Fruit fly (Drosophila melanogaster): Measurements from ENCODE around the gene CG9692.
A peak's percentile ranks its signal among the peaks of the same experiment; 100 is the strongest.

CG9692 gene

DNA sequence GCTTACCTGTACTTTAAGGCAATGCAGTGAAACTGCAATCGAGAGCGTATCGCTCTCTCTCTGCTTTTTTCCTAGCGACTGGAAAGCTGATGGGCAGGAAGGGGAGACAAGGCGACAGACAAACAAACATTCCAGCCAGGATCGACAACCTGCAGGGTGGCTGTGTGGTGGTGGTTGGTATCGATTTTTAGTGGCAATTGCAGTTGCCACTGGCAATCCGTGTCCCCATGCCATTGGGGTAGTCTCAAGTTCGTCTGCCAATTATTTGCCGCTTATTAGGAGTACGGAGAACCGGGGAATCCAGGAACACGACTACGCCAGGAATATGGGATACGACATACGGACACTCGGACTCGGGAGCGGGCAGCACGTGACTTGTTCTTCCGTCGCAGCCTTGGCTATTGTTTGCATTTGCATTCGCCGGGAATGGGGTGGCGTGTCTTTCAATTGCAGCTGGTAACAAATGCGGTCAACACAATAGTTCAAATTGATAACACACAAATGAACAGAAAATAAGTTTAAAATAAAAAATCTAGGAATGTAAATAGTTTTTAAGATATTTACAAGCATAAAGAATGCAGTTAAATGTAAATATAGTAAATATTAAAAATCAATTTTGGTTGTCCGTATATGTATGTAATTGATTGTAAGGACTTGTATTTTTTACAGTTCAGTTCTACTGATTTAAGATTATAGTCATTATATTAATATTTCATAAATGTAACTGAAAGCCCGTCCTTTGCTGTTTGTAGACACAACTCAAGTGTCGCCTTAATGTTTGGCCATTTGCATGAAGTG, 42.0 kb downstream of the CG9692 start (continued):
- TF ChIP-seq spab (GFP tag; optimal IDR thresholded peaks at IDR 0.05) (peak; percentile 25), CG32006 (GFP tag; optimal IDR thresholded peaks at IDR 0.05) (peak; percentile 19), CG1621 (tag; optimal IDR thresholded peaks at IDR 0.05) (no peak), Gug (GFP tag; IDR thresholded peaks at IDR 0.05) (no peak), ss (GFP tag; optimal IDR thresholded peaks at IDR 0.05) (peak; percentile 17 to 31), eg (GFP tag; IDR thresholded peaks at IDR 0.05) (no peak), OdsH (GFP tag; optimal IDR thresholded peaks at IDR 0.05) (no peak), Sox102F (GFP tag; optimal IDR thresholded peaks at IDR 0.05) (no peak), lz (GFP tag; optimal IDR thresholded peaks at IDR 0.05) (no peak), CG10631 (GFP tag; optimal IDR thresholded peaks at IDR 0.05) (no peak), Sox15 (GFP tag; optimal IDR thresholded peaks at IDR 0.05) (no peak), Eip78C (GFP tag) (peak; percentile 68), esn (GFP tag; optimal IDR thresholded peaks at IDR 0.05) (no peak), CG9139 (GFP tag; optimal IDR thresholded peaks at IDR 0.05) (no peak), CG16779 (tag; optimal IDR thresholded peaks at IDR 0.05) (no peak), Sox14 (GFP tag; optimal IDR thresholded peaks at IDR 0.05) (no peak), acj6 (GFP tag; optimal IDR thresholded peaks at IDR 0.05) (no peak), fd59A (GFP tag; optimal IDR thresholded peaks at IDR 0.05) (no peak), Met (GFP tag; optimal IDR thresholded peaks at IDR 0.05) (no peak), svp (GFP tag) (peak; percentile 37)

DNA sequence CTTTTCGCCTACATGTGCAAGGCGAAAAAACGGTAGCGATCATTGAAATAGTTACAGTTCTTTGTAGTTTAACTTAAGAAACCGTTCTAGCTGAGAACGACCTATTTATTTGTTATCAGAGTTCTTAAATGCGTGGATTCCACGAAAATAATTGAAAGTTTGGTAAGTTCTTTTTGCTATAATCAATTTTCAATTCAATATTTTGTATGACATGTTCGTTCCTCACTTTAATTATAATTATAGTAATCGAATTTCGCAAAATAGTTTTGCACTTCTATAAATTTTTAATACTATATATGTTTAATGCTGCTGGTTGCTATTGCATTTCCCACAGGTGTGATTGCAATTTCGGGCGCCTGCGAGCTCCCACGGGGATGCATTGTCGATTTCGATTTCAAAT, 43.6 kb downstream of the CG9692 start:
- peak; percentile 40 for TF ChIP-seq lz (GFP tag; optimal IDR thresholded peaks at IDR 0.05)
- peak; percentile 36 for TF ChIP-seq CG16779 (tag; optimal IDR thresholded peaks at IDR 0.05)
- TF ChIP-seq OdsH (GFP tag; optimal IDR thresholded peaks at IDR 0.05) = peak; percentile 63
- TF ChIP-seq Ets96B (tag; optimal IDR thresholded peaks at IDR 0.05) = peak; percentile 51
- TF ChIP-seq Sox14 (GFP tag; optimal IDR thresholded peaks at IDR 0.05) = peak; percentile 53
- TF ChIP-seq Met (GFP tag; optimal IDR thresholded peaks at IDR 0.05) = peak; percentile 48
- TF ChIP-seq dac (GFP tag; optimal IDR thresholded peaks at IDR 0.05) = no peak
- no peak for TF ChIP-seq Eip93F (GFP tag; optimal IDR thresholded peaks at IDR 0.05)
- peak; percentile 33 to 35 for TF ChIP-seq ss (GFP tag; optimal IDR thresholded peaks at IDR 0.05)
- no peak for TF ChIP-seq Hr38 (GFP tag; optimal IDR thresholded peaks at IDR 0.05)
- TF ChIP-seq CG8632 (GFP tag; optimal IDR thresholded peaks at IDR 0.05) = peak; percentile 30
- TF ChIP-seq CG9139 (GFP tag; optimal IDR thresholded peaks at IDR 0.05) = no peak
- peak; percentile 32 for TF ChIP-seq CG10669 (GFP tag; optimal IDR thresholded peaks at IDR 0.05)
- peak; percentile 83 for TF ChIP-seq CG32006 (GFP tag; optimal IDR thresholded peaks at IDR 0.05)
- peak; percentile 35 for TF ChIP-seq achi (GFP tag; optimal IDR thresholded peaks at IDR 0.05)
- peak; percentile 38 for TF ChIP-seq CG6808 (GFP tag; optimal IDR thresholded peaks at IDR 0.05)
- TF ChIP-seq salr (GFP tag; optimal IDR thresholded peaks at IDR 0.05) = peak in 1 of 2 experiments; percentile 70
- no peak for TF ChIP-seq Gug (GFP tag; IDR thresholded peaks at IDR 0.05)
- peak; percentile 38 for TF ChIP-seq CG6792 (GFP tag; optimal IDR thresholded peaks at IDR 0.05)
- TF ChIP-seq topi (GFP tag; optimal IDR thresholded peaks at IDR 0.05) = peak; percentile 45
- peak; percentile 38 for TF ChIP-seq spab (GFP tag; optimal IDR thresholded peaks at IDR 0.05)
- TF ChIP-seq Sox102F (GFP tag; optimal IDR thresholded peaks at IDR 0.05) = peak; percentile 53
- peak; percentile 28 for TF ChIP-seq cyc (GFP tag; optimal IDR thresholded peaks at IDR 0.05)
- 0 out of 3 replicates have a peak, but pooled peaks have one; percentile 12 for TF ChIP-seq CG6163 (GFP tag; IDR thresholded peaks at IDR 0.05)
- TF ChIP-seq CG4318 (GFP tag; optimal IDR thresholded peaks at IDR 0.05) = peak; percentile 61
- TF ChIP-seq Hr4 (GFP tag; optimal IDR thresholded peaks at IDR 0.05) = peak; percentile 72
- peak; percentile 53 for TF ChIP-seq CG3919 (GFP tag; optimal IDR thresholded peaks at IDR 0.05)
- TF ChIP-seq Hr39 (GFP tag; optimal IDR thresholded peaks at IDR 0.05) = peak; percentile 23
- peak; percentile 31 for TF ChIP-seq Lpt (GFP tag; optimal IDR thresholded peaks at IDR 0.05)
- peak; percentile 45 for TF ChIP-seq pdm3 (GFP tag; optimal IDR thresholded peaks at IDR 0.05)
- TF ChIP-seq fd85E (GFP tag; optimal IDR thresholded peaks at IDR 0.05) = no peak
- TF ChIP-seq fkh (GFP tag; optimal IDR thresholded peaks at IDR 0.05) = no peak
- TF ChIP-seq Smox (GFP tag; optimal IDR thresholded peaks at IDR 0.05) = peak; percentile 51
- TF ChIP-seq CG6854 (GFP tag; optimal IDR thresholded peaks at IDR 0.05) = no peak
- no peak for TF ChIP-seq Ets21C (GFP tag; optimal IDR thresholded peaks at IDR 0.05)
- no peak for TF ChIP-seq CG1621 (tag; optimal IDR thresholded peaks at IDR 0.05)
- peak; percentile 38 for TF ChIP-seq CG34406 (GFP tag; optimal IDR thresholded peaks at IDR 0.05)
- peak; percentile 34 for TF ChIP-seq Eip75B (GFP tag; optimal IDR thresholded peaks at IDR 0.05)
- peak; percentile 31 for TF ChIP-seq CG31627 (GFP tag; optimal IDR thresholded peaks at IDR 0.05)
- TF ChIP-seq CG7368 (GFP tag; optimal IDR thresholded peaks at IDR 0.05) = no peak

Measured in whole organism, prepupa.